Fruit fly (Drosophila melanogaster): Measurements from ENCODE around the gene CG10336.

Gene CG10336

dm6 chr2L:18732760-18733530 lies 43.6 kb downstream of the CG10336 start (continued):
- TF ChIP-seq Trl (optimal IDR thresholded peaks at IDR 0.05): peak in 1 of 2 experiments; percentile 15
- TF ChIP-seq Trl (GFP tag; optimal IDR thresholded peaks at IDR 0.05): no peak
- TF ChIP-seq Deaf1 (tag; optimal IDR thresholded peaks at IDR 0.05): peak; percentile 98
- no peak for TF ChIP-seq oc (tag; optimal IDR thresholded peaks at IDR 0.05)
- no peak for TF ChIP-seq sc (optimal IDR thresholded peaks at IDR 0.05)
- no peak for TF ChIP-seq sc (GFP tag; optimal IDR thresholded peaks at IDR 0.05)
- no peak for TF ChIP-seq Pdp1 (GFP tag; optimal IDR thresholded peaks at IDR 0.05)
- no peak for TF ChIP-seq CG4328 (GFP tag; optimal IDR thresholded peaks at IDR 0.05)
- no peak for TF ChIP-seq CG16863 (GFP tag; optimal IDR thresholded peaks at IDR 0.05)
- TF ChIP-seq CG15073 (GFP tag; optimal IDR thresholded peaks at IDR 0.05): no peak
- no peak for TF ChIP-seq knrl (GFP tag; IDR thresholded peaks at IDR 0.05; ENCODE audit: partially characterized antibody)
- TF ChIP-seq CG16813 (GFP tag; IDR thresholded peaks at IDR 0.05; ENCODE audit: partially characterized antibody): no peak
- TF ChIP-seq Aef1 (GFP tag; IDR thresholded peaks at IDR 0.05): no peak
- no peak for TF ChIP-seq wek (GFP tag; optimal IDR thresholded peaks at IDR 0.05)
- TF ChIP-seq CG11085 (GFP tag; IDR thresholded peaks at IDR 0.05): no peak
- no peak for TF ChIP-seq Mes4 (GFP tag; optimal IDR thresholded peaks at IDR 0.05)
- TF ChIP-seq CG2116 (GFP tag; optimal IDR thresholded peaks at IDR 0.05): no peak
- TF ChIP-seq CG12299 (tag; optimal IDR thresholded peaks at IDR 0.05): no peak
- TF ChIP-seq Dll (GFP tag; IDR thresholded peaks at IDR 0.05; ENCODE audit: partially characterized antibody): no peak
- TF ChIP-seq Vsx1 (GFP tag; optimal IDR thresholded peaks at IDR 0.05): peak; percentile 14
- TF ChIP-seq CG14014 (GFP tag; IDR thresholded peaks at IDR 0.05): no peak
- TF ChIP-seq CG13624 (GFP tag; optimal IDR thresholded peaks at IDR 0.05): no peak
- no peak for TF ChIP-seq CG17361 (GFP tag; IDR thresholded peaks at IDR 0.05)
- TF ChIP-seq CG9932 (GFP tag; IDR thresholded peaks at IDR 0.05): no peak
- no peak for TF ChIP-seq Fer1 (GFP tag; optimal IDR thresholded peaks at IDR 0.05)
- no peak for TF ChIP-seq C15 (GFP tag; IDR thresholded peaks at IDR 0.05)
- no peak for TF ChIP-seq aop (GFP tag; IDR thresholded peaks at IDR 0.05)
- no peak for TF ChIP-seq grau (tag; optimal IDR thresholded peaks at IDR 0.05)
- TF ChIP-seq CG32532 (GFP tag; IDR thresholded peaks at IDR 0.05): no peak
- no peak for TF ChIP-seq tio (GFP tag; optimal IDR thresholded peaks at IDR 0.05)
- no peak for TF ChIP-seq CG8089 (GFP tag; optimal IDR thresholded peaks at IDR 0.05)
- TF ChIP-seq Xbp1 (GFP tag; optimal IDR thresholded peaks at IDR 0.05): no peak
- TF ChIP-seq Dek (tag; optimal IDR thresholded peaks at IDR 0.05): no peak
- peak; percentile 36; the same call in 1 of the 2 replicates for TF ChIP-seq Bgb (GFP tag; IDR thresholded peaks at IDR 0.05; ENCODE audit: partially characterized antibody)
- TF ChIP-seq tin (GFP tag; optimal IDR thresholded peaks at IDR 0.05): no peak
- TF ChIP-seq fu2 (GFP tag; optimal IDR thresholded peaks at IDR 0.05): no peak
- peak; percentile 17 for TF ChIP-seq gem (tag; optimal IDR thresholded peaks at IDR 0.05)
- TF ChIP-seq Med (GFP tag): peak; percentile 54
- TF ChIP-seq CG9797 (GFP tag; optimal IDR thresholded peaks at IDR 0.05): no peak
- TF ChIP-seq gfzf (GFP tag; optimal IDR thresholded peaks at IDR 0.05): no peak
- TF ChIP-seq Eip74EF (GFP tag; optimal IDR thresholded peaks at IDR 0.05): no peak
- TF ChIP-seq chn (GFP tag; optimal IDR thresholded peaks at IDR 0.05): peak; percentile 58
- no peak for TF ChIP-seq ken (GFP tag; IDR thresholded peaks at IDR 0.05)
- TF ChIP-seq dimm (GFP tag; IDR thresholded peaks at IDR 0.05): no peak
- 0 out of 3 replicates have a peak, but pooled peaks have one; percentile 46 for TF ChIP-seq ci (GFP tag; IDR thresholded peaks at IDR 0.05)
- no peak for TF ChIP-seq CG17186 (GFP tag; optimal IDR thresholded peaks at IDR 0.05)
- TF ChIP-seq CG10274 (GFP tag; optimal IDR thresholded peaks at IDR 0.05): no peak
- no peak for TF ChIP-seq CG14710 (tag; optimal IDR thresholded peaks at IDR 0.05)
- TF ChIP-seq klu (GFP tag; IDR thresholded peaks at IDR 0.05): no peak
- no peak for TF ChIP-seq Poxn (GFP tag; IDR thresholded peaks at IDR 0.05)
